Fruit fly (Drosophila melanogaster) whole organism, embryonic: Measurements from ENCODE around the gene CG12182.
A peak's percentile ranks its signal among the peaks of the same experiment; 100 is the strongest.

Experiments
- Bdp1 ChIP-seq: fragments of 200-800 bp; sonication (Bioruptor generic); optimal IDR thresholded peaks from 3 replicates; lab custom pipeline; 2016; ENCODE audit warnings: missing biosample characterization, missing genetic modification characterization
- Bgb ChIP-seq: fragments of 200-800 bp; sonication (Bioruptor generic); IDR thresholded peaks from 2 replicates; pipeline ENCODE4 v1.3.6; 2022; ENCODE audit warnings: missing biosample characterization, missing genetic modification characterization; ENCODE audit not compliant: partially characterized antibody
- CG11696 ChIP-seq: fragments of 200-800 bp; sonication (Bioruptor generic); IDR thresholded peaks from 2 replicates; pipeline ENCODE4 v1.3.6; 2022; ENCODE audit warnings: missing biosample characterization, missing genetic modification characterization
- CG14050 ChIP-seq: fragments of 200-800 bp; sonication (Bioruptor generic); IDR thresholded peaks from 3 replicates; pipeline ENCODE4 v1.3.6; 2022; ENCODE audit warnings: missing biosample characterization, missing genetic modification characterization
- CG1832 ChIP-seq: fragments of 200-800 bp; sonication (Bioruptor generic); optimal IDR thresholded peaks from 2 replicates; lab custom pipeline; 2017; ENCODE audit warnings: missing biosample characterization, mild to moderate bottlenecking, missing genetic modification characterization, inconsistent platforms
- CG2120 ChIP-seq: fragments of 200-800 bp; sonication (Bioruptor generic); optimal IDR thresholded peaks from 3 replicates; lab custom pipeline; 2016; ENCODE audit warnings: missing biosample characterization, missing genetic modification characterization
- CG4424 ChIP-seq: fragments of 200-800 bp; sonication (Bioruptor generic); optimal IDR thresholded peaks from 3 replicates; lab custom pipeline; 2016; ENCODE audit warnings: missing biosample characterization, missing genetic modification characterization
- CG4617 ChIP-seq: fragments of 200-800 bp; sonication (Bioruptor generic); optimal IDR thresholded peaks from 3 replicates; lab custom pipeline; 2016; ENCODE audit warnings: missing biosample characterization, missing genetic modification characterization, borderline replicate concordance
- CG4730 ChIP-seq: fragments of 200-800 bp; sonication (Bioruptor generic); IDR thresholded peaks from 2 replicates; pipeline ENCODE4 v1.3.6; 2022; ENCODE audit warnings: missing biosample characterization, missing genetic modification characterization
- CG4854 ChIP-seq: fragments of 200-800 bp; sonication (Bioruptor generic); optimal IDR thresholded peaks from 2 replicates; lab custom pipeline; 2016; ENCODE audit warnings: missing biosample characterization, missing genetic modification characterization, inconsistent platforms
- CG5953 ChIP-seq: fragments of 200-800 bp; sonication (Bioruptor generic); IDR thresholded peaks from 2 replicates; pipeline ENCODE4 v1.3.6; 2022; ENCODE audit warnings: missing biosample characterization, missing genetic modification characterization
- CG8089 ChIP-seq: fragments of 200-800 bp; sonication (Bioruptor generic); optimal IDR thresholded peaks from 3 replicates; lab custom pipeline; 2016; ENCODE audit warnings: missing biosample characterization, missing genetic modification characterization
- CG9437 ChIP-seq: fragments of 200-800 bp; sonication (Bioruptor generic); optimal IDR thresholded peaks from 2 replicates; lab custom pipeline; 2018; ENCODE audit warnings: missing biosample characterization, mild to moderate bottlenecking, missing genetic modification characterization
- Dbx ChIP-seq: fragments of 200-800 bp; sonication (Bioruptor generic); IDR thresholded peaks from 3 replicates; pipeline ENCODE4 v1.3.6; 2022; ENCODE audit warnings: missing biosample characterization, missing genetic modification characterization
- Dfd ChIP-seq, 2 experiments: fragments of >200 bp; optimal IDR thresholded peaks; 2 replicates each; lab custom pipeline; 2017; ENCODE audit warnings: missing biosample characterization in 2 of 2, missing genetic modification characterization in 2 of 2
- Drgx ChIP-seq: fragments of 200-800 bp; sonication (Bioruptor generic); IDR thresholded peaks from 2 replicates; pipeline ENCODE4 v1.3.6; 2022; ENCODE audit warnings: missing biosample characterization, missing genetic modification characterization
- E2f1 ChIP-seq: fragments of 200-800 bp; sonication (Bioruptor generic); IDR thresholded peaks from 2 replicates; pipeline ENCODE4 v1.3.6; 2022; ENCODE audit warnings: missing biosample characterization, missing genetic modification characterization
- HLH4C ChIP-seq: fragments of 200-800 bp; sonication (Bioruptor generic); IDR thresholded peaks from 3 replicates; pipeline ENCODE4 v1.3.6; 2022; ENCODE audit warnings: missing biosample characterization, missing genetic modification characterization; ENCODE audit not compliant: partially characterized antibody
- HLH54F ChIP-seq: fragments of 200-800 bp; sonication (Bioruptor generic); optimal IDR thresholded peaks from 3 replicates; lab custom pipeline; 2016; ENCODE audit warnings: missing biosample characterization, missing genetic modification characterization
- HmgZ ChIP-seq: fragments of 200-800 bp; sonication (Bioruptor generic); optimal IDR thresholded peaks from 2 replicates; lab custom pipeline; 2018; ENCODE audit warnings: missing biosample characterization, mild to moderate bottlenecking, missing genetic modification characterization
- Hr78 ChIP-seq, 2 experiments: fragments of 200-800 bp in 1 of 2; fragments of >200 bp in 1 of 2; sonication (Bioruptor generic) in 1 of 2; optimal IDR thresholded peaks; 2 replicates each; lab custom pipeline; 2017 to 2019; ENCODE audit warnings: missing biosample characterization in 2 of 2, missing genetic modification characterization in 2 of 2, mild to moderate bottlenecking in 1 of 2, moderate library complexity in 1 of 2
- Med ChIP-seq: fragments of 200-800 bp; sonication (Bioruptor generic); peaks from one replicate; lab custom pipeline; 2016; ENCODE audit warnings: missing biosample characterization, missing genetic modification characterization, mild to moderate bottlenecking, inconsistent platforms, moderate library complexity
- NC2β ChIP-seq: fragments of 200-800 bp; sonication (Bioruptor generic); optimal IDR thresholded peaks from 2 replicates; lab custom pipeline; 2016; ENCODE audit warnings: missing biosample characterization, missing genetic modification characterization
- NK7.1 ChIP-seq: fragments of 200-800 bp; sonication (Bioruptor generic); optimal IDR thresholded peaks from 3 replicates; lab custom pipeline; 2016; ENCODE audit warnings: missing biosample characterization, missing genetic modification characterization
- NfI ChIP-seq: fragments of 200-800 bp; sonication (Bioruptor generic); optimal IDR thresholded peaks from 3 replicates; lab custom pipeline; 2018; ENCODE audit warnings: missing biosample characterization, mild to moderate bottlenecking, missing genetic modification characterization, moderate library complexity
- Rx ChIP-seq: fragments of 200-800 bp; sonication (Bioruptor generic); IDR thresholded peaks from 2 replicates; pipeline ENCODE4 v1.3.6; 2022; ENCODE audit warnings: missing biosample characterization, missing genetic modification characterization
- Sox102F ChIP-seq: fragments of 200-800 bp; sonication (Bioruptor generic); optimal IDR thresholded peaks from 2 replicates; lab custom pipeline; 2018; ENCODE audit warnings: missing biosample characterization, mild to moderate bottlenecking, missing genetic modification characterization, moderate library complexity
- Spps ChIP-seq: fragments of 200-800 bp; sonication (Bioruptor generic); optimal IDR thresholded peaks from 2 replicates; lab custom pipeline; 2018; ENCODE audit warnings: missing biosample characterization, mild to moderate bottlenecking, missing genetic modification characterization
- Sry-δ ChIP-seq: fragments of 200-800 bp; sonication (Bioruptor generic); optimal IDR thresholded peaks from 2 replicates; lab custom pipeline; 2016; ENCODE audit warnings: missing biosample characterization, missing genetic modification characterization
- Usf ChIP-seq: fragments of 200-800 bp; sonication (Bioruptor generic); optimal IDR thresholded peaks from 2 replicates; lab custom pipeline; 2017; ENCODE audit warnings: missing genotype, missing biosample characterization, missing genetic modification characterization
- Xbp1 ChIP-seq: fragments of 200-800 bp; sonication (Bioruptor generic); optimal IDR thresholded peaks from 3 replicates; lab custom pipeline; 2016; ENCODE audit warnings: missing biosample characterization, mild to moderate bottlenecking, missing genetic modification characterization
- Xrp1 ChIP-seq: fragments of 200-800 bp; sonication (Bioruptor generic); IDR thresholded peaks from 2 replicates; pipeline ENCODE4 v1.3.6; 2022; ENCODE audit warnings: missing biosample characterization, missing genetic modification characterization
- bowl ChIP-seq: fragments of 200-800 bp; sonication (Bioruptor generic); IDR thresholded peaks from 2 replicates; pipeline ENCODE4 v1.3.6; 2022; ENCODE audit warnings: missing biosample characterization, missing genetic modification characterization
- cas ChIP-seq: fragments of 200-800 bp; sonication (Bioruptor generic); IDR thresholded peaks from 2 replicates; pipeline ENCODE4 v1.3.6; 2022; ENCODE audit warnings: missing biosample characterization, missing genetic modification characterization
- corto ChIP-seq: fragments of 200-800 bp; sonication (Bioruptor generic); optimal IDR thresholded peaks from 2 replicates; lab custom pipeline; 2016; ENCODE audit warnings: missing biosample characterization, mild to moderate bottlenecking, missing genetic modification characterization, moderate library complexity
- esg ChIP-seq: fragments of 200-800 bp; sonication (Bioruptor generic); conservative IDR thresholded peaks from 2 replicates; pipeline ENCODE4 v1.3.6; 2022; ENCODE audit warnings: missing biosample characterization, missing genetic modification characterization
- fd96Cb ChIP-seq: fragments of 200-800 bp; sonication (Bioruptor generic); optimal IDR thresholded peaks from 2 replicates; lab custom pipeline; 2018; ENCODE audit warnings: missing biosample characterization, mild to moderate bottlenecking, missing genetic modification characterization, moderate library complexity
- her ChIP-seq: fragments of 200-800 bp; sonication (Bioruptor generic); optimal IDR thresholded peaks from 2 replicates; lab custom pipeline; 2016; ENCODE audit warnings: missing biosample characterization, missing genetic modification characterization
- jigr1 ChIP-seq: fragments of 200-800 bp; sonication (Bioruptor generic); IDR thresholded peaks from 3 replicates; pipeline ENCODE4 v1.3.6; 2022; ENCODE audit warnings: missing biosample characterization, missing genetic modification characterization
- kni ChIP-seq: fragments of 200-800 bp; sonication (Bioruptor generic); optimal IDR thresholded peaks from 3 replicates; lab custom pipeline; 2017; ENCODE audit warnings: mild to moderate bottlenecking, missing biosample characterization, missing genetic modification reagents, missing genetic modification characterization
- lab ChIP-seq: fragments of 200-800 bp; sonication (Bioruptor generic); optimal IDR thresholded peaks from 3 replicates; lab custom pipeline; 2017; ENCODE audit warnings: missing biosample characterization, missing genetic modification characterization, mild to moderate bottlenecking, moderate library complexity, missing genetic modification reagents
- pb ChIP-seq: fragments of 200-800 bp; sonication (Bioruptor generic); optimal IDR thresholded peaks from 3 replicates; lab custom pipeline; 2016; ENCODE audit warnings: missing biosample characterization, missing genetic modification characterization
- phol ChIP-seq: fragments of 200-800 bp; sonication (Bioruptor generic); optimal IDR thresholded peaks from 3 replicates; lab custom pipeline; 2018; ENCODE audit warnings: missing biosample characterization, mild to moderate bottlenecking, missing genetic modification characterization, moderate library complexity
- seq ChIP-seq: fragments of 200-800 bp; sonication (Bioruptor generic); IDR thresholded peaks from 2 replicates; pipeline ENCODE4 v1.3.6; 2022; ENCODE audit warnings: missing biosample characterization, missing genetic modification characterization
- sisA ChIP-seq: fragments of 200-800 bp; sonication (Bioruptor generic); IDR thresholded peaks from 2 replicates; pipeline ENCODE4 v1.3.6; 2022; ENCODE audit warnings: missing biosample characterization, missing genetic modification characterization
- sob ChIP-seq: fragments of 200-800 bp; sonication (Bioruptor generic); IDR thresholded peaks from 2 replicates; pipeline ENCODE4 v1.3.6; 2022; ENCODE audit warnings: missing biosample characterization, missing genetic modification characterization
- sqz ChIP-seq: fragments of 200-800 bp; sonication (Bioruptor generic); optimal IDR thresholded peaks from 3 replicates; lab custom pipeline; 2018; ENCODE audit warnings: missing biosample characterization, mild to moderate bottlenecking, missing genetic modification characterization
- tll ChIP-seq, 2 experiments: fragments of 200-800 bp in 1 of 2; fragments of >200 bp in 1 of 2; sonication (Bioruptor generic) in 1 of 2; optimal IDR thresholded peaks; 2 replicates each; lab custom pipeline; 2017 to 2019; ENCODE audit warnings: missing biosample characterization in 2 of 2, missing genetic modification characterization in 2 of 2, mild to moderate bottlenecking in 1 of 2, moderate library complexity in 1 of 2
- vvl ChIP-seq: fragments of 200-800 bp; sonication (Bioruptor generic); IDR thresholded peaks from 2 replicates; pipeline ENCODE4 v1.3.6; 2022; ENCODE audit warnings: missing biosample characterization, missing genetic modification characterization

Gene CG12182

DNA sequence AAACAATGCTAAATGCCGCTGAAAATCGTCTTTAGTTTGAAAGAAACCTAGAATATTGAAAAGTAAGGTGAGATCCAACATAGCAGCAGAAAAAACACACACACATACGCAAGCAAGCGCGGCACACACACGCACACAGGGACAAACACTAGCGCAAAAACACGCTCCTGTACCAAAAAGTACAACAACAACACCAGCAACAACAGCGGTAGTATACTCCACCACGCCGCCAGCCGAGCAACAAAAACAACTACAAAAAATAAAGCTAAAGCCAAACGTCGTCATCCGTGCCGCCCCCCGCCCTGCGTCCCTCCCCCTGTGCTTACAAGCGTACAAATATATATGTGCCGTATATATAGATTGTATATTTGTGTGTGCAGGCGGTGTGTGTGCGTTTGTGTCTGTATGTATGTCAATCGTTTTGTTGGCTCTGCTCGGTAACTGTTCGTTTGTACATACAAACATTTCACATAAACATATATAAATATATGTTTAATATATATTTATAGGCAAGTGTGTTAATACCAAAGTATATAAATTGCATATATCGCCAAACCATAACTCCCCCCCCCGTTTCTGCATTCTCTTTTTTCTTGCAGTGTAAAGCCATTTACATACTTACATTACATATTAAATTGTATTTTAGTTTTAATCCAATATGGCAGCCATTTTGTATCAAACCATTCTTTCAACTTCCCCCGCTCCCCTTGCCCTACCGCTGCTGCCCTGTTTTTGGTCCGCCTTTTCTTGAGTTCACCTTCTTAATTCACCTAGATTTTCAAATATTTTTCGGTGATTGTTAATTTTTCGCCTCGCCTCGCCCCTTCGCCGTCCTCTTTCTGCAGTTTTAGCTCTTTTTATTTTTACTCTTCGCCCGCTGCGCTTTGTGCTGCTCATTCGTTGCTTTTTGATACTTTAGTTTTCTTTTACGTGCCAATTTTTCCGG lies 36.9 kb upstream of the CG12182 start (continued):
- TF ChIP-seq CG8089 (GFP tag; lab: Kevin White, UChicago) (no peak), sisA (GFP tag; lab: Robert Waterston, UW) (no peak), Bdp1 (GFP tag; lab: Kevin White, UChicago) (no peak), CG2120 (GFP tag; lab: Kevin White, UChicago) (no peak), Drgx (GFP tag; lab: Robert Waterston, UW) (peak; percentile 77), Bgb (0 out of 2 replicates have a peak, but pooled peaks have one; percentile 21), vvl (peak; percentile 43; the same call in 1 of the 2 replicates), Dfd (GFP tag; optimal IDR thresholded peaks at IDR 0.05; lab: Kevin White, UChicago) (no peak), phol (peak; percentile 73), CG9437 (no peak), Hr78 (GFP tag; optimal IDR thresholded peaks at IDR 0.05; lab: Kevin White, UChicago) (no peak), pb (GFP tag; lab: Kevin White, UChicago) (no peak), seq (GFP tag; lab: Robert Waterston, UW) (no peak), CG4854 (GFP tag; lab: Kevin White, UChicago) (no peak), Dbx (GFP tag; lab: Robert Waterston, UW) (peak; percentile 18; the same call in 1 of the 3 replicates), CG4617 (GFP tag; lab: Kevin White, UChicago) (no peak), CG4730 (GFP tag; lab: Robert Waterston, UW) (no peak), CG4424 (no peak), sob (0 out of 2 replicates have a peak, but pooled peaks have one; percentile 5), her (no peak), CG5953 (GFP tag; lab: Robert Waterston, UW) (no peak), Rx (GFP tag; lab: Robert Waterston, UW) (no peak), bowl (GFP tag; lab: Robert Waterston, UW) (no peak), HLH4C (GFP tag; lab: Robert Waterston, UW) (no peak), Sox102F (GFP tag; lab: Kevin White, UChicago) (peak; percentile 51), kni (GFP tag; lab: Kevin White, UChicago) (no peak), lab (GFP tag; lab: Kevin White, UChicago) (no peak), Xrp1 (GFP tag; lab: Robert Waterston, UW) (peak; percentile 47; the same call in 1 of the 2 replicates), tll (GFP tag; optimal IDR thresholded peaks at IDR 0.05; lab: Kevin White, UChicago) (no peak), cas (GFP tag; lab: Robert Waterston, UW) (no peak), NK7.1 (no peak), NC2β (GFP tag; lab: Kevin White, UChicago) (no peak), E2f1 (no peak; the same call in 1 of the 2 replicates), CG14050 (GFP tag; lab: Robert Waterston, UW) (no peak), Sry-δ (GFP tag; lab: Kevin White, UChicago) (no peak), Usf (GFP tag; lab: Kevin White, UChicago) (no peak), fd96Cb (tag; lab: Kevin White, UChicago) (peak; percentile 9), HLH54F (GFP tag; lab: Kevin White, UChicago) (no peak), jigr1 (GFP tag; lab: Robert Waterston, UW) (no peak), CG1832 (GFP tag; lab: Kevin White, UChicago) (no peak), CG11696 (no peak), NfI (no peak), esg (GFP tag; lab: Robert Waterston, UW) (no peak), sqz (GFP tag; lab: Kevin White, UChicago) (no peak), HmgZ (tag; lab: Kevin White, UChicago) (peak; percentile 14), Xbp1 (no peak), Spps (tag; lab: Kevin White, UChicago) (no peak), Med (GFP tag; lab: Kevin White, UChicago) (peak; percentile 31), corto (GFP tag; lab: Kevin White, UChicago) (no peak)
